Fruit fly (Drosophila melanogaster) whole organism, embryonic: ENCODE measurements around the gene pim.

Experiments
- Asciz ChIP-seq: fragments of 200-800 bp; sonication (Bioruptor generic); optimal IDR thresholded peaks from 2 replicates; lab custom pipeline; 2017; ENCODE audit warnings: missing biosample characterization, mild to moderate bottlenecking, missing genetic modification characterization, missing genetic modification reagents
- BEAF-32 ChIP-seq: fragments of 200-800 bp; sonication (Bioruptor generic); optimal IDR thresholded peaks from 3 replicates; lab custom pipeline; 2017; ENCODE audit warnings: missing biosample characterization, missing genetic modification characterization, mild to moderate bottlenecking, moderate library complexity, missing genetic modification reagents
- Bgb ChIP-seq: fragments of 200-800 bp; sonication (Bioruptor generic); IDR thresholded peaks from 2 replicates; pipeline ENCODE4 v1.3.6; 2022; ENCODE audit warnings: missing biosample characterization, missing genetic modification characterization; ENCODE audit not compliant: partially characterized antibody
- CG10366 ChIP-seq: fragments of 200-800 bp; sonication (Bioruptor generic); IDR thresholded peaks from 2 replicates; pipeline ENCODE4 v1.3.6; 2022; ENCODE audit warnings: missing biosample characterization, missing genetic modification characterization
- CG10565 ChIP-seq: fragments of 200-800 bp; sonication (Bioruptor generic); optimal IDR thresholded peaks from 3 replicates; lab custom pipeline; 2016; ENCODE audit warnings: missing biosample characterization, mild to moderate bottlenecking, missing genetic modification characterization
- CG13123 ChIP-seq: fragments of 200-800 bp; sonication (Bioruptor generic); optimal IDR thresholded peaks from 2 replicates; lab custom pipeline; 2016; ENCODE audit warnings: missing biosample characterization, missing genetic modification characterization
- CG13894 ChIP-seq: fragments of 200-800 bp; sonication (Bioruptor generic); optimal IDR thresholded peaks from 3 replicates; lab custom pipeline; 2018; ENCODE audit warnings: missing biosample characterization, mild to moderate bottlenecking, missing genetic modification characterization, moderate library complexity
- CG14710 ChIP-seq: fragments of 200-800 bp; sonication (Bioruptor generic); optimal IDR thresholded peaks from 3 replicates; lab custom pipeline; 2019; ENCODE audit warnings: missing biosample characterization, mild to moderate bottlenecking, missing genetic modification characterization, moderate library complexity
- CG16813 ChIP-seq: fragments of 200-800 bp; sonication (Bioruptor generic); IDR thresholded peaks from 3 replicates; pipeline ENCODE4 v1.3.6; 2022; ENCODE audit warnings: missing biosample characterization, missing genetic modification characterization; ENCODE audit not compliant: partially characterized antibody
- CG18262 ChIP-seq: fragments of 200-800 bp; optimal IDR thresholded peaks from 3 replicates; lab custom pipeline; 2019; ENCODE audit warnings: missing biosample characterization, mild to moderate bottlenecking, missing genetic modification characterization, moderate library complexity
- CG3407 ChIP-seq: fragments of 200-800 bp; sonication (Bioruptor generic); optimal IDR thresholded peaks from 2 replicates; lab custom pipeline; 2018; ENCODE audit warnings: missing biosample characterization, mild to moderate bottlenecking, missing genetic modification characterization
- CG6689 ChIP-seq: fragments of 200-800 bp; sonication (Bioruptor generic); IDR thresholded peaks from 2 replicates; pipeline ENCODE4 v1.3.6; 2022; ENCODE audit warnings: missing biosample characterization, missing genetic modification characterization
- CG9876 ChIP-seq: fragments of 200-800 bp; sonication (Bioruptor generic); optimal IDR thresholded peaks from 2 replicates; lab custom pipeline; 2016; ENCODE audit warnings: missing biosample characterization, missing genetic modification characterization
- D19B ChIP-seq: fragments of 200-800 bp; sonication (Bioruptor generic); optimal IDR thresholded peaks from 2 replicates; lab custom pipeline; 2017; ENCODE audit warnings: missing biosample characterization, mild to moderate bottlenecking, missing genetic modification characterization
- Drgx ChIP-seq: fragments of 200-800 bp; sonication (Bioruptor generic); IDR thresholded peaks from 2 replicates; pipeline ENCODE4 v1.3.6; 2022; ENCODE audit warnings: missing biosample characterization, missing genetic modification characterization
- Elba2 ChIP-seq: fragments of 200-800 bp; sonication (Bioruptor generic); optimal IDR thresholded peaks from 3 replicates; lab custom pipeline; 2016; ENCODE audit warnings: missing biosample characterization, missing genetic modification characterization
- Ets65A ChIP-seq: fragments of 200-800 bp; sonication (Bioruptor generic); peaks from one replicate; lab custom pipeline; 2016; ENCODE audit warnings: missing biosample characterization, missing genetic modification characterization
- Ets97D ChIP-seq: fragments of 200-800 bp; sonication (Bioruptor generic); optimal IDR thresholded peaks from 3 replicates; lab custom pipeline; 2016; ENCODE audit warnings: missing biosample characterization, missing genetic modification characterization
- HLH54F ChIP-seq: fragments of 200-800 bp; sonication (Bioruptor generic); optimal IDR thresholded peaks from 3 replicates; lab custom pipeline; 2016; ENCODE audit warnings: missing biosample characterization, missing genetic modification characterization
- Hand ChIP-seq: fragments of 200-800 bp; sonication (Bioruptor generic); optimal IDR thresholded peaks from 2 replicates; lab custom pipeline; 2017; ENCODE audit warnings: mild to moderate bottlenecking, missing biosample characterization, missing genetic modification reagents, missing genetic modification characterization
- Hmr ChIP-seq: fragments of 200-800 bp; sonication (Bioruptor generic); optimal IDR thresholded peaks from 3 replicates; lab custom pipeline; 2017; ENCODE audit warnings: mild to moderate bottlenecking, missing biosample characterization, missing genetic modification reagents, missing genetic modification characterization
- Hsf ChIP-seq: fragments of 200-800 bp; sonication (Bioruptor generic); optimal IDR thresholded peaks from 3 replicates; lab custom pipeline; 2016; ENCODE audit warnings: missing biosample characterization, missing genetic modification characterization
- Optix ChIP-seq: fragments of 200-800 bp; sonication (Bioruptor generic); IDR thresholded peaks from 3 replicates; pipeline ENCODE4 v1.3.6; 2022; ENCODE audit warnings: missing biosample characterization, missing genetic modification characterization
- Rfx ChIP-seq: fragments of 200-800 bp; sonication (Bioruptor generic); IDR thresholded peaks from 2 replicates; pipeline ENCODE4 v1.3.6; 2022; ENCODE audit warnings: missing biosample characterization, missing genetic modification characterization
- Sry-δ ChIP-seq: fragments of 200-800 bp; sonication (Bioruptor generic); optimal IDR thresholded peaks from 2 replicates; lab custom pipeline; 2016; ENCODE audit warnings: missing biosample characterization, missing genetic modification characterization
- ab ChIP-seq: fragments of 200-800 bp; sonication (Bioruptor generic); optimal IDR thresholded peaks from 2 replicates; lab custom pipeline; 2016; ENCODE audit warnings: missing biosample characterization, missing genetic modification characterization
- al ChIP-seq: fragments of 200-800 bp; sonication (Bioruptor generic); IDR thresholded peaks from 2 replicates; pipeline ENCODE4 v1.3.6; 2022; ENCODE audit warnings: missing biosample characterization, missing genetic modification characterization
- cas ChIP-seq: fragments of 200-800 bp; sonication (Bioruptor generic); IDR thresholded peaks from 2 replicates; pipeline ENCODE4 v1.3.6; 2022; ENCODE audit warnings: missing biosample characterization, missing genetic modification characterization
- dysf ChIP-seq: fragments of 200-800 bp; sonication (Bioruptor generic); IDR thresholded peaks from 3 replicates; pipeline ENCODE4 v1.3.6; 2022; ENCODE audit warnings: missing biosample characterization, missing genetic modification characterization
- ewg ChIP-seq: fragments of 200-800 bp; sonication (Bioruptor generic); optimal IDR thresholded peaks from 3 replicates; lab custom pipeline; 2017; ENCODE audit warnings: mild to moderate bottlenecking, missing biosample characterization, missing genetic modification reagents, missing genetic modification characterization
- grn ChIP-seq: fragments of 200-800 bp; sonication (Bioruptor generic); optimal IDR thresholded peaks from 3 replicates; lab custom pipeline; 2017; ENCODE audit warnings: missing biosample characterization, missing genetic modification characterization
- jigr1 ChIP-seq: fragments of 200-800 bp; sonication (Bioruptor generic); IDR thresholded peaks from 3 replicates; pipeline ENCODE4 v1.3.6; 2022; ENCODE audit warnings: missing biosample characterization, missing genetic modification characterization
- lbe ChIP-seq: fragments of 200-800 bp; sonication (Bioruptor generic); optimal IDR thresholded peaks from 2 replicates; lab custom pipeline; 2016; ENCODE audit warnings: missing biosample characterization, mild to moderate bottlenecking, missing genetic modification characterization
- onecut ChIP-seq: fragments of 200-800 bp; sonication (Bioruptor generic); IDR thresholded peaks from 2 replicates; pipeline ENCODE4 v1.3.6; 2022; ENCODE audit warnings: missing biosample characterization, missing genetic modification characterization
- pros ChIP-seq: fragments of 200-800 bp; sonication (Bioruptor generic); optimal IDR thresholded peaks from 3 replicates; lab custom pipeline; 2019; ENCODE audit warnings: missing biosample characterization, mild to moderate bottlenecking, missing genetic modification characterization, moderate library complexity
- pzg ChIP-seq: fragments of 200-800 bp; sonication (Bioruptor generic); optimal IDR thresholded peaks from 3 replicates; lab custom pipeline; 2018; ENCODE audit warnings: missing biosample characterization, mild to moderate bottlenecking, missing genetic modification characterization, moderate library complexity
- ranshi ChIP-seq: fragments of 200-800 bp; sonication (Bioruptor generic); IDR thresholded peaks from 2 replicates; pipeline ENCODE4 v1.3.6; 2022; ENCODE audit warnings: missing biosample characterization, missing genetic modification characterization
- sc ChIP-seq, 3 experiments: fragments of >200 bp in 2 of 3; fragments of 200-800 bp in 1 of 3; sonication (Bioruptor generic) in 1 of 3; optimal IDR thresholded peaks; 2 replicates in 2 of 3; 3 replicates in 1 of 3; lab custom pipeline; 2017; ENCODE audit warnings: mild to moderate bottlenecking in 1 of 3, missing biosample characterization in 1 of 3, missing genetic modification characterization in 1 of 3, missing genetic modification reagents in 1 of 3
- slbo ChIP-seq: fragments of 200-800 bp; sonication (Bioruptor generic); IDR thresholded peaks from 2 replicates; pipeline ENCODE4 v1.3.6; 2022; ENCODE audit warnings: missing biosample characterization, missing genetic modification characterization
- tin ChIP-seq: fragments of 200-800 bp; sonication (Bioruptor generic); optimal IDR thresholded peaks from 3 replicates; lab custom pipeline; 2016; ENCODE audit warnings: missing biosample characterization, missing genetic modification characterization

Gene pim

DNA sequence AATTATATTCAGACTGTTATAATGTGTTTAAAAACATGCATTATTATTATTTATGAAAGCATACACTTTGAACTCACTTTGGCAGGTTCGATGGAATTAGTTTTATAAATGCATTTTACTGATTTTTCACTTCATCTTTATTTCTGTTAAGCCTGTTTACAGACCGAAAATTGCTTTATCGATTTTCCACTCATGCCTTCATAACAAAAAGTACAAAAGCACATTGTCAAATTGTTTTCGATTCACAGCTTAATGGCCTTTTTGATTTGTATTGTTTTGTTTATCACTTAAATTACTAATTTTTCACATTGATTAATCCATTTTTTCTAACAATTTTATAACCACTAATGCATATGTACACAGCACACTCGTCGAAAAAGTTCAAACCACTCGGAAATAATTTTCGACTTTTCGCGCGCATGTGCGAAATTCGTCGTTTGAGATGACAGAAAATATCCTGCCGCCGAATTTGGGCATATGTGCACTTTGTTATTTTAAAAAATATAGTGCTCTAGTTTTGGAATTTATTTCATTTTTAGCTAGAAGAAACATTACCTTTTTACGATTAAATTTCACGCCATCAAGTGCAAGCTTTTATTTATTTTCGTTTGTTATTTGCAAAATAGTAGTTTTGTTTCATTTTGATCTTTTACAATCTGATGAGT is 10.9 kb downstream of the pim start, which contains the start of gene rho-5 (continued):
- TF ChIP-seq CG10565 (GFP tag; lab: Kevin White, UChicago) (no peak), Ets65A (no peak), Hmr (GFP tag; lab: Kevin White, UChicago) (no peak), Elba2 (GFP tag; lab: Kevin White, UChicago) (no peak), CG14710 (tag; lab: Kevin White, UChicago) (no peak), jigr1 (GFP tag; lab: Robert Waterston, UW) (no peak), D19B (GFP tag; lab: Kevin White, UChicago) (peak; percentile 65), pzg (GFP tag; lab: Kevin White, UChicago) (peak; percentile 6), dysf (GFP tag; lab: Robert Waterston, UW) (no peak), Drgx (GFP tag; lab: Robert Waterston, UW) (no peak), Optix (GFP tag; lab: Robert Waterston, UW) (no peak), slbo (GFP tag; lab: Robert Waterston, UW) (peak; percentile 34; the same call in 1 of the 2 replicates), HLH54F (GFP tag; lab: Kevin White, UChicago) (no peak), tin (GFP tag; lab: Kevin White, UChicago) (no peak), ranshi (no peak), al (GFP tag; lab: Robert Waterston, UW) (no peak), Sry-δ (GFP tag; lab: Kevin White, UChicago) (peak; percentile 40), CG13894 (tag; lab: Kevin White, UChicago) (no peak), CG3407 (GFP tag; lab: Kevin White, UChicago) (no peak), CG6689 (GFP tag; lab: Robert Waterston, UW) (no peak), CG9876 (GFP tag; lab: Kevin White, UChicago) (no peak), grn (GFP tag; lab: Kevin White, UChicago) (no peak), cas (GFP tag; lab: Robert Waterston, UW) (no peak), ab (GFP tag; lab: Kevin White, UChicago) (no peak), Hand (GFP tag; lab: Kevin White, UChicago) (no peak), Rfx (GFP tag; lab: Robert Waterston, UW) (peak; percentile 45; the same call in 1 of the 2 replicates), Ets97D (no peak), ewg (GFP tag; lab: Kevin White, UChicago) (peak; percentile 97), BEAF-32 (peak; percentile 8), Asciz (GFP tag; lab: Kevin White, UChicago) (no peak), lbe (no peak), Hsf (GFP tag; lab: Kevin White, UChicago) (no peak), CG13123 (GFP tag; lab: Kevin White, UChicago) (no peak), pros (GFP tag; lab: Kevin White, UChicago) (no peak), Bgb (GFP tag; lab: Robert Waterston, UW) (no peak), CG10366 (GFP tag; lab: Robert Waterston, UW) (no peak), CG16813 (GFP tag; lab: Robert Waterston, UW) (no peak), onecut (GFP tag; lab: Robert Waterston, UW) (peak; percentile 93), sc (optimal IDR thresholded peaks at IDR 0.05; lab: Kevin White, UChicago) (no peak), sc (GFP tag; optimal IDR thresholded peaks at IDR 0.05; lab: Kevin White, UChicago) (no peak), CG18262 (tag; lab: Kevin White, UChicago) (no peak)
